Worm (Caenorhabditis elegans) whole organism, early embryonic: Measurements from ENCODE around the gene Y39A3B.1.
"Not testable (repeated sequence)": the region's sequence is repeated elsewhere in the genome, so short reads cannot be mapped to it uniquely, and the experiment has no call there.

ENCODE experiments used
- B0310.2 ChIP-seq: sonication (generic microtip); optimal IDR thresholded peaks from 2 replicates; lab custom pipeline; 2016; ENCODE audit warnings: mild to moderate bottlenecking, missing genetic modification characterization, missing compliant biosample characterization
- F13C5.2 ChIP-seq: sonication (generic microtip); optimal IDR thresholded peaks from 2 replicates; lab custom pipeline; 2017; ENCODE audit warnings: mild to moderate bottlenecking, missing genetic modification characterization, inconsistent platforms, missing compliant biosample characterization
- aly-1 ChIP-seq: sonication (generic microtip); optimal IDR thresholded peaks from 2 replicates; lab custom pipeline; 2016; ENCODE audit warnings: missing genetic modification characterization, missing compliant biosample characterization
- ama-1 ChIP-seq: fragments of 150-350 bp; optimal IDR thresholded peaks from 2 replicates; lab custom pipeline; 2014
- ceh-36 ChIP-seq: sonication (generic microtip); optimal IDR thresholded peaks from 2 replicates; lab custom pipeline; 2016; ENCODE audit warnings: missing genetic modification characterization, inconsistent platforms, missing compliant biosample characterization
- ets-7 ChIP-seq: sonication (generic microtip); optimal IDR thresholded peaks from 2 replicates; lab custom pipeline; 2016; ENCODE audit warnings: missing genotype, missing genetic modification characterization, missing compliant biosample characterization
- hmbx-1 ChIP-seq: sonication (generic microtip); optimal IDR thresholded peaks from 2 replicates; lab custom pipeline; 2016; ENCODE audit warnings: mild to moderate bottlenecking, missing genetic modification characterization, missing compliant biosample characterization
- hnd-1 ChIP-seq: sonication (generic microtip); optimal IDR thresholded peaks from 2 replicates; lab custom pipeline; 2016; ENCODE audit warnings: missing genetic modification characterization, missing compliant biosample characterization
- pes-1 ChIP-seq: fragments of 200-800 bp; sonication (Bioruptor generic); IDR thresholded peaks from 2 replicates; pipeline ENCODE4 v1.3.6; 2022; ENCODE audit warnings: missing genetic modification reagents, missing genetic modification characterization, missing compliant biosample characterization
- scrt-1 ChIP-seq: fragments of 200-800 bp; sonication (Bioruptor generic); IDR thresholded peaks from 2 replicates; pipeline ENCODE4 v1.3.6; 2022; ENCODE audit warnings: missing genetic modification characterization, missing compliant biosample characterization
- sea-1 ChIP-seq: fragments of 200-800 bp; sonication (Bioruptor generic); conservative IDR thresholded peaks from 2 replicates; pipeline ENCODE4 v1.3.6; 2022; ENCODE audit warnings: missing genetic modification characterization, missing compliant biosample characterization
- tbx-11 ChIP-seq: fragments of 200-800 bp; sonication (Bioruptor generic); IDR thresholded peaks from 2 replicates; pipeline ENCODE4 v1.3.6; 2022; ENCODE audit warnings: missing genetic modification characterization, missing compliant biosample characterization

- TF ChIP-seq pes-1; scrt-1; sea-1 (GFP tag; lab: Robert Waterston, UW); ama-1 (lab: Kevin White, UChicago); ets-7 (tag; lab: Kevin White, UChicago); F13C5.2 (tag; lab: Kevin White, UChicago); tbx-11 (GFP tag; lab: Robert Waterston, UW); hmbx-1; aly-1; hnd-1 (tag; lab: Kevin White, UChicago); B0310.2 (tag; lab: Kevin White, UChicago): not testable (repeated sequence)
- peak; percentile 56 for TF ChIP-seq ceh-36 (tag; lab: Kevin White, UChicago)
Observed at ce11 chrIII:2023435-2023834, 17.6 kb downstream of the Y39A3B.1 start.
